Worm (Caenorhabditis elegans) whole organism, L3 larva: ENCODE results near the gene far-5.
A peak's percentile ranks its signal among the peaks of the same experiment; 100 is the strongest.

Experiments
- R02D3.7 ChIP-seq: fragments of 150-350 bp; optimal IDR thresholded peaks from 2 replicates; lab custom pipeline; 2014; ENCODE audit warnings: missing biosample characterization, missing genetic modification characterization
- ZK546.5 ChIP-seq: sonication (generic microtip); optimal IDR thresholded peaks from 2 replicates; lab custom pipeline; 2017; ENCODE audit warnings: missing biosample characterization, missing genetic modification characterization
- aly-2 ChIP-seq: fragments of 150-350 bp; optimal IDR thresholded peaks from 2 replicates; lab custom pipeline; 2014; ENCODE audit warnings: missing biosample characterization, missing genetic modification characterization
- ama-1 ChIP-seq: fragments of 150-350 bp; optimal IDR thresholded peaks from 2 replicates; lab custom pipeline; 2018
- ceh-28 ChIP-seq: fragments of 150-350 bp; optimal IDR thresholded peaks from 2 replicates; lab custom pipeline; 2014; ENCODE audit warnings: missing biosample characterization, missing genetic modification reagents, missing genetic modification characterization
- ceh-82 ChIP-seq: fragments of 150-350 bp; optimal IDR thresholded peaks from 2 replicates; lab custom pipeline; 2014; ENCODE audit warnings: missing biosample characterization, missing genetic modification characterization
- daf-12 ChIP-seq: fragments of 150-350 bp; optimal IDR thresholded peaks from 2 replicates; lab custom pipeline; 2014; ENCODE audit warnings: missing biosample characterization, missing genetic modification reagents, missing genetic modification characterization
- egl-5 ChIP-seq: fragments of 150-350 bp; optimal IDR thresholded peaks from 2 replicates; lab custom pipeline; 2017; ENCODE audit warnings: missing biosample characterization, missing genetic modification reagents, missing genetic modification characterization, inconsistent platforms
- elt-1 ChIP-seq: fragments of 150-350 bp; optimal IDR thresholded peaks from 2 replicates; lab custom pipeline; 2014; ENCODE audit warnings: missing biosample characterization, missing genetic modification characterization
- elt-2 ChIP-seq: sonication (generic microtip); optimal IDR thresholded peaks from 2 replicates; lab custom pipeline; 2016; ENCODE audit warnings: missing genetic modification reagents, mild to moderate bottlenecking, missing genetic modification characterization, missing compliant biosample characterization
- elt-3 ChIP-seq, 3 experiments: fragments of 150-350 bp in 1 of 3; sonication (generic microtip) in 2 of 3; optimal IDR thresholded peaks; 2 replicates in 2 of 3; 4 replicates in 1 of 3; lab custom pipeline; 2014 to 2017; ENCODE audit warnings: missing biosample characterization in 3 of 3, missing genetic modification characterization in 3 of 3
- fkh-10 ChIP-seq: sonication (generic microtip); optimal IDR thresholded peaks from 2 replicates; lab custom pipeline; 2017; ENCODE audit warnings: missing biosample characterization, missing genetic modification reagents, missing genetic modification characterization
- fkh-2 ChIP-seq: fragments of 150-350 bp; optimal IDR thresholded peaks from 2 replicates; lab custom pipeline; 2014; ENCODE audit warnings: missing biosample characterization, missing genetic modification reagents, missing genetic modification characterization
- fos-1 ChIP-seq: fragments of 150-350 bp; optimal IDR thresholded peaks from 2 replicates; lab custom pipeline; 2014; ENCODE audit warnings: missing biosample characterization, missing genetic modification characterization
- jun-1 ChIP-seq: fragments of 150-350 bp; optimal IDR thresholded peaks from 2 replicates; lab custom pipeline; 2014; ENCODE audit warnings: missing biosample characterization, missing genetic modification reagents, missing genetic modification characterization
- lin-15B ChIP-seq: fragments of 150-350 bp; optimal IDR thresholded peaks from 2 replicates; lab custom pipeline; 2014; ENCODE audit warnings: missing biosample characterization, missing genetic modification characterization
- lin-39 ChIP-seq: fragments of 150-350 bp; optimal IDR thresholded peaks from 2 replicates; lab custom pipeline; 2018; ENCODE audit warnings: missing biosample characterization, missing genetic modification reagents, missing genetic modification characterization
- lsy-12 ChIP-seq: sonication (generic microtip); optimal IDR thresholded peaks from 2 replicates; lab custom pipeline; 2016; ENCODE audit warnings: mild to moderate bottlenecking, missing genetic modification characterization, missing compliant biosample characterization
- mdl-1 ChIP-seq: fragments of 150-350 bp; optimal IDR thresholded peaks from 2 replicates; lab custom pipeline; 2014; ENCODE audit warnings: missing biosample characterization, missing genetic modification characterization
- nhr-12 ChIP-seq: fragments of 150-350 bp; optimal IDR thresholded peaks from 2 replicates; lab custom pipeline; 2014; ENCODE audit warnings: missing biosample characterization, missing genetic modification characterization
- nhr-23 ChIP-seq: fragments of 150-350 bp; optimal IDR thresholded peaks from 2 replicates; lab custom pipeline; 2014; ENCODE audit warnings: missing biosample characterization, missing genetic modification reagents, missing genetic modification characterization
- nhr-25 ChIP-seq: sonication (generic microtip); optimal IDR thresholded peaks from 2 replicates; lab custom pipeline; 2017; ENCODE audit warnings: missing biosample characterization, missing genetic modification characterization
- nhr-67 ChIP-seq: fragments of 150-350 bp; optimal IDR thresholded peaks from 2 replicates; lab custom pipeline; 2014; ENCODE audit warnings: missing biosample characterization, missing genetic modification characterization
- nhr-77 ChIP-seq: fragments of 150-350 bp; optimal IDR thresholded peaks from 2 replicates; lab custom pipeline; 2014; ENCODE audit warnings: missing biosample characterization, missing genetic modification characterization
- pha-4 ChIP-seq: fragments of 150-350 bp; optimal IDR thresholded peaks from 2 replicates; lab custom pipeline; 2014; ENCODE audit warnings: missing biosample characterization, missing genetic modification reagents, missing genetic modification characterization
- pqm-1 ChIP-seq: fragments of 150-350 bp; optimal IDR thresholded peaks from 2 replicates; lab custom pipeline; 2017; ENCODE audit warnings: missing biosample characterization, missing genetic modification characterization, inconsistent platforms
- sea-2 ChIP-seq: fragments of 150-350 bp; sonication (generic microtip); optimal IDR thresholded peaks from 4 replicates; lab custom pipeline; 2014; ENCODE audit warnings: missing biosample characterization, missing genetic modification reagents, missing genetic modification characterization
- unc-39 ChIP-seq: sonication (generic microtip); optimal IDR thresholded peaks from 4 replicates; lab custom pipeline; 2017; ENCODE audit warnings: missing biosample characterization, missing genetic modification characterization
- unc-62 ChIP-seq: fragments of 150-350 bp; sonication (generic microtip); optimal IDR thresholded peaks from 4 replicates; lab custom pipeline; 2014; ENCODE audit warnings: missing biosample characterization, missing genetic modification reagents, missing genetic modification characterization
- zag-1 ChIP-seq: fragments of 150-350 bp; optimal IDR thresholded peaks from 2 replicates; lab custom pipeline; 2014; ENCODE audit warnings: missing biosample characterization, missing genetic modification characterization
- ztf-11 ChIP-seq: fragments of 150-350 bp; optimal IDR thresholded peaks from 2 replicates; lab custom pipeline; 2014; ENCODE audit warnings: missing biosample characterization, missing genetic modification characterization
- ztf-4 ChIP-seq: fragments of 150-350 bp; optimal IDR thresholded peaks from 2 replicates; lab custom pipeline; 2014; ENCODE audit warnings: missing biosample characterization, missing genetic modification characterization

Gene far-5

DNA sequence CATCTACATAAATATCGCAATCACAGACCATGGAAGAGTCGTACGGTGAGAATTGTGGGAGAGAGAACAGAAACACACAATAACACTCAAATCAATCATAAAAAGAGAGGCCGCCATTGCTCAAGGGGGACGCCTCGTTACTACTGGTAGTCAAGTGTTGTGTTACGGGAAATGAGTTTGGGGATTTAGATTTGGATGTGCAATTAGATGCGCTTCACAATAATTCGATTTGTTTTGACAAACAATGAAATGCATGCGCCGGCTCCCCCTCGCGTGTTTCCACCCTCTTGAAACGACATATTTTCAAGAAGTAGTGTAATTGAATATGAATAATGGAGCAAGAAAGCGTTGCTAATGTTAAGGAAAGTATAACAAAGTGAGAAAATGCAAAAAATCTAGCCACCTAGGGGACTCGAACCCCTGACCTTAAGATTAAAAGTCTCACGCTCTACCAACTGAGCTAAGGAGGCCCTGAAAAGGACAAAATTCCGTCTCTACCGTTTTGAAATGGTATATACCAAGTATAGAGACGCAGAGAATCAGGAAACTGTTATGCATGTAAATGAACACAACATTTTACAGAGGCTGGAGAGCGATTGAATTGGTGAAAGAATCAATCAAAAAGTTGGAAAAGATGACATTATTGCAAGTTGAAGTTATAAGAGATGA lies 31.4 kb downstream of the far-5 start:
- no peak for TF ChIP-seq fos-1
- no peak for TF ChIP-seq lin-15B (tag; lab: Kevin White, UChicago)
- TF ChIP-seq fkh-10 (GFP tag; lab: Kevin White, UChicago), result no peak
- no peak for TF ChIP-seq ceh-82 (tag; lab: Kevin White, UChicago)
- peak; percentile 17 for TF ChIP-seq elt-2
- TF ChIP-seq, all 47 proteins: peak for 1

DNA sequence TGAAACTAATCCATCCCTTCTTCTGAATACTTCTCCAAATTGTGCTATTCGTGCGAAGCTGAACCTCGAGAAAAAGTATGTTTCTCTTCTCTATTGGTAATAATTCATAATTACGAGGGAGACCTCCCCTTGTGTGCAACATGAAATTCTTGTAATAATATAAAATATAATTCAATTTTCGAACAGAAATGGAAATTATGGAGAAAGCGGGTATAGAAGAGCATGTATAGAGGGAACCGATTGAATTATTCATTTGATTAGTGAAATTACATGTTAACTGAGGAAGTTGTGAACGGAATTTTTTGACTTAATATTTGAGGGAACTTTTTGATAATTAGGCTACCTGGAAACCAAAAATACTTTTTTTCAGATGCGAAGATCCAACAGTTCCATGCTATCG lies 33.5 kb downstream of the far-5 start:
- TF ChIP-seq nhr-23 (tag; lab: Kevin White, UChicago) (no peak), fkh-10 (GFP tag; lab: Kevin White, UChicago) (peak; percentile 13)

DNA sequence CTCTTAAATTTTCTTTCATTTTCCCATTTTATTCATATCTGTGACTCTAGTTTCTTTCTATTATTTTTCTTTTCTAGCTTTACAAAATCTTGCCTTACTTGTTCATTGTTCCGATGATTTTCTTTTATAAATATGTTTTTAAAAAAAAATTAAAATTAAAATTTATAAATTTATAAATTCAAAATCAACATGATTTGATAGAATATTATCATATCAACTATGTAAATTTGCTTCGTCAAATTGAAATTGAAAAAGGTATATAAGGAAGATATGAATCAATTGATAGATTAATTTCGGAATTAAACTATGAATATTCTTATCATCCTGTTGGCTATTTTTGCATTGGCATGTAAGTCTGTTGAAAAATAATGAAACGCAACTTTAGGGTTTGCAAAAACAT lies 37.9 kb downstream of the far-5 start, which contains the start of gene W07G4.1:
Gene W07G4.1 (plus strand): TSS at position 301 of the 400 bp plus-strand sequence.
- TF ChIP-seq nhr-23 (tag; lab: Kevin White, UChicago), result no peak
- TF ChIP-seq ceh-28, result no peak
- no peak for TF ChIP-seq elt-1
- no peak for TF ChIP-seq unc-62
- no peak for TF ChIP-seq nhr-12 (tag; lab: Kevin White, UChicago)
- TF ChIP-seq ama-1 (lab: Kevin White, UChicago), result no peak
- no peak for TF ChIP-seq daf-12 (tag; lab: Kevin White, UChicago)
- no peak for TF ChIP-seq ztf-11 (tag; lab: Kevin White, UChicago)
- no peak for TF ChIP-seq aly-2 (tag; lab: Kevin White, UChicago)
- no peak for TF ChIP-seq pha-4 (tag; lab: Kevin White, UChicago)
- TF ChIP-seq ZK546.5 (tag; lab: Kevin White, UChicago), result no peak
- no peak for TF ChIP-seq pqm-1 (tag; lab: Kevin White, UChicago)
- no peak for TF ChIP-seq nhr-67 (tag; lab: Kevin White, UChicago)
- TF ChIP-seq sea-2 (GFP tag; lab: Kevin White, UChicago), result no peak

DNA sequence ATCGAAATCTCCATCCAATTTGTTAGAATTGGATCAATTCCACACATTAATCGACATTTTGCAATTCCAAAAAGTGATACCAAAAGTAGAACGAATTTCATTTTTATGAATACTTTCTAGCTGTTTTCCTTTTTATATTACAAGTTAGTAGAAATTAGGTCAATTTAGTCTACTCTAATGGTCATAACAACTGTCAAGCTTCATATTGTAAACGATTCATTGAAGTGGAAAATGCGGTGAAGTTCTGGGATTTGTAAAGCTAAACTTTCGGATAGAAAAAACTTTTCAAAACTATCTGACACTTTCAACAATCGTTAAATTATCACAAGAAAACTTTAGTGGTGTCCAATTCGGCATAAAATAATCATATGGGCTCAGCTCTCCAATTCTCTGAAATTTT lies 39.2 kb downstream of the far-5 start, which contains the start of gene W07G4.7:
Gene W07G4.7 (minus strand): TSS at position 101 of the 400 bp plus-strand sequence.
- TF ChIP-seq lsy-12 (tag; lab: Kevin White, UChicago) (no peak), sea-2 (GFP tag; lab: Kevin White, UChicago) (no peak), unc-39 (tag; lab: Kevin White, UChicago) (no peak), fkh-2 (tag; lab: Kevin White, UChicago) (no peak), lin-15B (tag; lab: Kevin White, UChicago) (no peak), pha-4 (tag; lab: Kevin White, UChicago) (no peak), ZK546.5 (tag; lab: Kevin White, UChicago) (no peak), ztf-4 (tag; lab: Kevin White, UChicago) (no peak), mdl-1 (tag; lab: Kevin White, UChicago) (no peak), zag-1 (tag; lab: Kevin White, UChicago) (no peak)

DNA sequence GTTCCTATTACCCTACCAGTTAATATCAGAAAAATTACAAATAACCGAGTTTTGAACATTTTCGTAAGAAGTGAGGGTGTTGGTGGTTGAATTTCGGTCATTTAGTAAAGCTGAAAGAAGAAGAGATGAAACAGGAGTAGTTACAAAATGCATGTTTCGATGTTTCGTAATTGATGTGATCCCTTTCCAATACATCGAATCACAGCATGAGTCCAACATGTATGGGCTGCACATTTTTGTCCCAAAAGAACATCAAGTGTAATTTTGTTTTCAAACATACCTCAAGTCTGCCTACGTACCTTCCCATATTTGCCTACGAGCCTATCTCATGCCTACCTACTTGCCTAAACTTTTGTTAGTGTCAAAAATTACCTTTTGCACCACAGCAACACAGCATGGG lies 41.1 kb downstream of the far-5 start, which contains the start of gene W07G4.2:
Gene W07G4.2 (minus strand): TSS at position 101 of the 400 bp plus-strand sequence.
- TF ChIP-seq nhr-77 (tag; lab: Kevin White, UChicago) (no peak), ztf-4 (tag; lab: Kevin White, UChicago) (no peak), elt-1 (no peak), egl-5 (tag; lab: Kevin White, UChicago) (no peak), elt-3 (tag; optimal IDR thresholded peaks at IDR 0.05; lab: Kevin White, UChicago) (no peak), lin-15B (tag; lab: Kevin White, UChicago) (no peak), fkh-10 (GFP tag; lab: Kevin White, UChicago) (no peak), elt-2 (no peak), ceh-28 (no peak), nhr-67 (tag; lab: Kevin White, UChicago) (no peak), lin-39 (tag; lab: Kevin White, UChicago) (no peak), mdl-1 (tag; lab: Kevin White, UChicago) (no peak), pha-4 (tag; lab: Kevin White, UChicago) (no peak), jun-1 (tag; lab: Kevin White, UChicago) (no peak), R02D3.7 (tag; lab: Kevin White, UChicago) (no peak), aly-2 (tag; lab: Kevin White, UChicago) (no peak), nhr-25 (tag; lab: Kevin White, UChicago) (no peak), ztf-11 (tag; lab: Kevin White, UChicago) (no peak), daf-12 (tag; lab: Kevin White, UChicago) (no peak)
